Fruit fly (Drosophila melanogaster) whole organism, embryonic: ENCODE measurements around the gene CG42258.
A peak's percentile ranks its signal among the peaks of the same experiment; 100 is the strongest.

Experiments used
- Abd-B ChIP-seq: fragments of 200-800 bp; sonication (Bioruptor generic); optimal IDR thresholded peaks from 2 replicates; lab custom pipeline; 2018; ENCODE audit warnings: missing biosample characterization, mild to moderate bottlenecking, missing genetic modification characterization, moderate library complexity
- Ada2b ChIP-seq: fragments of 200-800 bp; sonication (Bioruptor generic); IDR thresholded peaks from 2 replicates; pipeline ENCODE4 v1.3.6; 2022; ENCODE audit warnings: missing biosample characterization, missing genetic modification characterization
- Antp ChIP-seq: fragments of 200-800 bp; sonication (Bioruptor generic); optimal IDR thresholded peaks from 3 replicates; lab custom pipeline; 2016; ENCODE audit warnings: missing biosample characterization, missing genetic modification characterization
- CG10274 ChIP-seq: fragments of 200-800 bp; sonication (Bioruptor generic); optimal IDR thresholded peaks from 3 replicates; lab custom pipeline; 2017; ENCODE audit warnings: missing biosample characterization, mild to moderate bottlenecking, missing genetic modification characterization
- CG11093 ChIP-seq: fragments of 200-800 bp; sonication (Bioruptor generic); IDR thresholded peaks from 3 replicates; pipeline ENCODE4 v1.3.6; 2022; ENCODE audit warnings: missing biosample characterization, missing genetic modification characterization
- CG11456 ChIP-seq: fragments of 200-800 bp; sonication (Bioruptor generic); IDR thresholded peaks from 3 replicates; pipeline ENCODE4 v1.3.6; 2022; ENCODE audit warnings: missing biosample characterization, missing genetic modification characterization
- CG13287 ChIP-seq: fragments of 200-800 bp; sonication (Bioruptor generic); IDR thresholded peaks from 2 replicates; pipeline ENCODE4 v1.3.6; 2022; ENCODE audit warnings: missing biosample characterization, missing genetic modification characterization; ENCODE audit not compliant: partially characterized antibody
- CG13424 ChIP-seq: fragments of 200-800 bp; sonication (Bioruptor generic); optimal IDR thresholded peaks from 2 replicates; lab custom pipeline; 2019; ENCODE audit warnings: missing biosample characterization, mild to moderate bottlenecking, missing genetic modification characterization, moderate library complexity
- CG14014 ChIP-seq: fragments of 200-800 bp; sonication (Bioruptor generic); IDR thresholded peaks from 2 replicates; pipeline ENCODE4 v1.3.6; 2022; ENCODE audit warnings: missing biosample characterization, missing genetic modification characterization
- CG14710 ChIP-seq: fragments of 200-800 bp; sonication (Bioruptor generic); optimal IDR thresholded peaks from 3 replicates; lab custom pipeline; 2019; ENCODE audit warnings: missing biosample characterization, mild to moderate bottlenecking, missing genetic modification characterization, moderate library complexity
- CG15011 ChIP-seq: fragments of 200-800 bp; sonication (Bioruptor generic); optimal IDR thresholded peaks from 3 replicates; lab custom pipeline; 2018; ENCODE audit warnings: missing biosample characterization, mild to moderate bottlenecking, missing genetic modification characterization
- CG15073 ChIP-seq: fragments of 200-800 bp; sonication (Bioruptor generic); optimal IDR thresholded peaks from 2 replicates; lab custom pipeline; 2016; ENCODE audit warnings: missing biosample characterization, missing genetic modification characterization
- CG17385 ChIP-seq: fragments of 200-800 bp; sonication (Bioruptor generic); optimal IDR thresholded peaks from 3 replicates; lab custom pipeline; 2018; ENCODE audit warnings: missing biosample characterization, mild to moderate bottlenecking, missing genetic modification characterization
- CG17612 ChIP-seq: fragments of 200-800 bp; sonication (Bioruptor generic); IDR thresholded peaks from 2 replicates; pipeline ENCODE4 v1.3.6; 2022; ENCODE audit warnings: missing biosample characterization, missing genetic modification characterization
- CG17912 ChIP-seq: fragments of 200-800 bp; sonication (Bioruptor generic); optimal IDR thresholded peaks from 2 replicates; lab custom pipeline; 2018; ENCODE audit warnings: missing biosample characterization, mild to moderate bottlenecking, missing genetic modification characterization
- CG3163 ChIP-seq: fragments of 200-800 bp; sonication (Bioruptor generic); optimal IDR thresholded peaks from 3 replicates; lab custom pipeline; 2016; ENCODE audit warnings: missing biosample characterization, missing genetic modification characterization
- CG3407 ChIP-seq: fragments of 200-800 bp; sonication (Bioruptor generic); optimal IDR thresholded peaks from 2 replicates; lab custom pipeline; 2018; ENCODE audit warnings: missing biosample characterization, mild to moderate bottlenecking, missing genetic modification characterization
- CG3726 ChIP-seq: fragments of 200-800 bp; sonication (Bioruptor generic); IDR thresholded peaks from 3 replicates; pipeline ENCODE4, ENCODE4 v1.3.6; 2022; ENCODE audit warnings: missing biosample characterization, missing genetic modification characterization
- CG6654 ChIP-seq: fragments of 200-800 bp; sonication (Bioruptor generic); optimal IDR thresholded peaks from 2 replicates; lab custom pipeline; 2017; ENCODE audit warnings: missing biosample characterization, mild to moderate bottlenecking, missing genetic modification characterization
- CG7745 ChIP-seq: fragments of 200-800 bp; sonication (Bioruptor generic); optimal IDR thresholded peaks from 2 replicates; lab custom pipeline; 2018; ENCODE audit warnings: missing biosample characterization, mild to moderate bottlenecking, missing genetic modification characterization, moderate library complexity
- CG7786 ChIP-seq: fragments of 200-800 bp; sonication (Bioruptor generic); optimal IDR thresholded peaks from 2 replicates; lab custom pipeline; 2016; ENCODE audit warnings: missing biosample characterization, missing genetic modification characterization
- CG7928 ChIP-seq: fragments of 200-800 bp; sonication (Bioruptor generic); optimal IDR thresholded peaks from 2 replicates; lab custom pipeline; 2017; ENCODE audit warnings: missing biosample characterization, mild to moderate bottlenecking, missing genetic modification characterization
- CG8359 ChIP-seq: fragments of 200-800 bp; sonication (Bioruptor generic); optimal IDR thresholded peaks from 2 replicates; lab custom pipeline; 2017; ENCODE audit warnings: missing biosample characterization, mild to moderate bottlenecking, missing genetic modification characterization, borderline replicate concordance
- CrebB ChIP-seq: fragments of 200-800 bp; sonication (Bioruptor generic); optimal IDR thresholded peaks from 3 replicates; lab custom pipeline; 2018; ENCODE audit warnings: missing biosample characterization, mild to moderate bottlenecking, missing genetic modification characterization
- Dbx ChIP-seq: fragments of 200-800 bp; sonication (Bioruptor generic); IDR thresholded peaks from 3 replicates; pipeline ENCODE4 v1.3.6; 2022; ENCODE audit warnings: missing biosample characterization, missing genetic modification characterization
- Dip2 ChIP-seq: fragments of 200-800 bp; sonication (Bioruptor generic); IDR thresholded peaks from 2 replicates; pipeline ENCODE4 v1.3.6; 2022; ENCODE audit warnings: missing biosample characterization, missing genetic modification characterization
- Elba2 ChIP-seq: fragments of 200-800 bp; sonication (Bioruptor generic); optimal IDR thresholded peaks from 3 replicates; lab custom pipeline; 2016; ENCODE audit warnings: missing biosample characterization, missing genetic modification characterization
- Ets65A ChIP-seq: fragments of 200-800 bp; sonication (Bioruptor generic); peaks from one replicate; lab custom pipeline; 2016; ENCODE audit warnings: missing biosample characterization, missing genetic modification characterization
- Ets97D ChIP-seq: fragments of 200-800 bp; sonication (Bioruptor generic); optimal IDR thresholded peaks from 3 replicates; lab custom pipeline; 2016; ENCODE audit warnings: missing biosample characterization, missing genetic modification characterization
- HLH3B ChIP-seq: fragments of 200-800 bp; sonication (Bioruptor generic); IDR thresholded peaks from 2 replicates; pipeline ENCODE4 v1.3.6; 2022; ENCODE audit warnings: missing biosample characterization, missing genetic modification characterization
- Oli ChIP-seq: fragments of 200-800 bp; sonication (Bioruptor generic); optimal IDR thresholded peaks from 2 replicates; lab custom pipeline; 2018; ENCODE audit warnings: missing biosample characterization, mild to moderate bottlenecking, missing genetic modification characterization, moderate library complexity
- Scr ChIP-seq: fragments of 200-800 bp; sonication (Bioruptor generic); IDR thresholded peaks from 2 replicates; pipeline ENCODE4 v1.3.6; 2022; ENCODE audit warnings: missing biosample characterization, missing genetic modification characterization; ENCODE audit not compliant: partially characterized antibody
- Taf1 ChIP-seq: fragments of 200-800 bp; sonication (Bioruptor generic); IDR thresholded peaks from 2 replicates; pipeline ENCODE4 v1.3.6; 2022; ENCODE audit warnings: missing biosample characterization, missing genetic modification characterization
- br ChIP-seq: fragments of >200 bp; optimal IDR thresholded peaks from 2 replicates; lab custom pipeline; 2017
- cad ChIP-seq: fragments of >200 bp; optimal IDR thresholded peaks from 2 replicates; lab custom pipeline; 2017; ENCODE audit warnings: missing biosample characterization, missing genetic modification characterization
- cg ChIP-seq: fragments of 200-800 bp; sonication (Bioruptor generic); optimal IDR thresholded peaks from 3 replicates; lab custom pipeline; 2019; ENCODE audit warnings: missing biosample characterization, mild to moderate bottlenecking, missing genetic modification characterization, moderate library complexity
- croc ChIP-seq: fragments of 200-800 bp; sonication (Bioruptor generic); conservative IDR thresholded peaks from 3 replicates; pipeline ENCODE4 v1.3.6; 2022; ENCODE audit warnings: missing biosample characterization, missing genetic modification characterization
- dan ChIP-seq: fragments of 200-800 bp; sonication (Bioruptor generic); IDR thresholded peaks from 2 replicates; pipeline ENCODE4 v1.3.6; 2022; ENCODE audit warnings: missing biosample characterization, missing genetic modification characterization
- ftz-f1 ChIP-seq: fragments of 200-800 bp; sonication (Bioruptor generic); optimal IDR thresholded peaks from 2 replicates; lab custom pipeline; 2016; ENCODE audit warnings: missing biosample characterization, missing genetic modification characterization
- gcm2 ChIP-seq: fragments of 200-800 bp; sonication (Bioruptor generic); optimal IDR thresholded peaks from 2 replicates; lab custom pipeline; 2016; ENCODE audit warnings: missing biosample characterization, missing genetic modification characterization
- onecut ChIP-seq: fragments of 200-800 bp; sonication (Bioruptor generic); IDR thresholded peaks from 2 replicates; pipeline ENCODE4 v1.3.6; 2022; ENCODE audit warnings: missing biosample characterization, missing genetic modification characterization
- org-1 ChIP-seq: fragments of 200-800 bp; sonication (Bioruptor generic); optimal IDR thresholded peaks from 2 replicates; lab custom pipeline; 2017; ENCODE audit warnings: missing biosample characterization, missing genetic modification characterization
- pros ChIP-seq: fragments of 200-800 bp; sonication (Bioruptor generic); optimal IDR thresholded peaks from 3 replicates; lab custom pipeline; 2019; ENCODE audit warnings: missing biosample characterization, mild to moderate bottlenecking, missing genetic modification characterization, moderate library complexity
- schlank ChIP-seq: fragments of 200-800 bp; sonication (Bioruptor generic); optimal IDR thresholded peaks from 2 replicates; lab custom pipeline; 2018; ENCODE audit warnings: missing biosample characterization, mild to moderate bottlenecking, missing genetic modification characterization
- shn ChIP-seq: fragments of 200-800 bp; sonication (Bioruptor generic); optimal IDR thresholded peaks from 3 replicates; lab custom pipeline; 2016; ENCODE audit warnings: missing biosample characterization, missing genetic modification characterization
- slou ChIP-seq: fragments of 200-800 bp; sonication (Bioruptor generic); optimal IDR thresholded peaks from 3 replicates; lab custom pipeline; 2016; ENCODE audit warnings: missing biosample characterization, missing genetic modification characterization
- stwl ChIP-seq: fragments of 200-800 bp; sonication (Bioruptor generic); optimal IDR thresholded peaks from 3 replicates; lab custom pipeline; 2018; ENCODE audit warnings: missing biosample characterization, mild to moderate bottlenecking, missing genetic modification characterization, moderate library complexity
- tin ChIP-seq: fragments of 200-800 bp; sonication (Bioruptor generic); optimal IDR thresholded peaks from 3 replicates; lab custom pipeline; 2016; ENCODE audit warnings: missing biosample characterization, missing genetic modification characterization
- unc-4 ChIP-seq: fragments of 200-800 bp; sonication (Bioruptor generic); IDR thresholded peaks from 2 replicates; pipeline ENCODE4 v1.3.6; 2022; ENCODE audit warnings: missing biosample characterization, missing genetic modification characterization; ENCODE audit not compliant: partially characterized antibody
- wek ChIP-seq: fragments of 200-800 bp; sonication (Bioruptor generic); optimal IDR thresholded peaks from 3 replicates; lab custom pipeline; 2018; ENCODE audit warnings: missing biosample characterization, mild to moderate bottlenecking, missing genetic modification characterization, moderate library complexity

The CG42258 gene

DNA sequence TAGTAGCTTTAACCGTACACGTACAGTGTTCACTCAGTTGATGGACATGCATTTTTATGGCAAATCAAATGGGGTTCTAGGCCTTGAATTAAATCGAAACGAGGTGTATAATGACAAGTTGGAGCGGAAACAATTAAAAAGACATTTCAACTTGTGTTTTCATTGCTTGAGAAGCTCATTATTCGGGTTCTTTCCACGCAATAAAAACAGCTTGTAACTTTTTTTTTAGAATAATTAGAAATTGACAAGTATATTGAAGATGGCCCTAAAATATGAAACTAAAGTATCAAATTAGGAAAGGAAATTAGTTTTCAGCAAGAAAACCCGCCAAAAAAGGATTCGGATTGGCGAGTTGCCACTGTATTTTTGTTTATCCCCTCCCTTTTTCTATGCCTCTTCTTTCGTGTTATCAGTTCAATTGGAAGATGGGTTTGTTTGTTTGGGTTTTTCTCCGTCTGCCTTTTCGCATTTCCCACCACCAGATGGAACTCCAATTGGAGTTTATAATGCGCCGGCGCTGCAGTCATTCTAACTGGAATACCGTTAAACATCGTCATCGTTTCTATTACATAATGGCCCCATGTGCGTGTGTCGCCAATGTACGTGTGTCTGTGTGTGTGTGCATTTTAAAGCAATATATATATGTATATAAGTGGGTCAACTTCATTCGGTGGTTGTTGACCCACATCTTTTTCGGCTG, 3.4 kb downstream of the CG42258 start (continued):
- TF ChIP-seq Ets65A (GFP tag; lab: Kevin White, UChicago) (peak; percentile 94), CG17612 (GFP tag; lab: Robert Waterston, UW) (no peak), CG15073 (GFP tag; lab: Kevin White, UChicago) (no peak), cg (GFP tag; lab: Kevin White, UChicago) (peak; percentile 43), CG17385 (peak; percentile 52), onecut (GFP tag; lab: Robert Waterston, UW) (no peak; the same call in 1 of the 2 replicates), CG11093 (GFP tag; lab: Robert Waterston, UW) (no peak), CG6654 (GFP tag; lab: Kevin White, UChicago) (peak; percentile 15), CG8359 (GFP tag; lab: Kevin White, UChicago) (no peak), CG13424 (tag; lab: Kevin White, UChicago) (peak; percentile 59), ftz-f1 (no peak), wek (GFP tag; lab: Kevin White, UChicago) (no peak), shn (GFP tag; lab: Kevin White, UChicago) (peak; percentile 35), HLH3B (GFP tag; lab: Robert Waterston, UW) (0 out of 2 replicates have a peak, but pooled peaks have one; percentile 25), CG15011 (peak; percentile 49), CG17912 (GFP tag; lab: Kevin White, UChicago) (no peak), CrebB (tag; lab: Kevin White, UChicago) (no peak), CG3726 (GFP tag; lab: Robert Waterston, UW) (no peak), cad (GFP tag; lab: Kevin White, UChicago) (no peak), Antp (GFP tag; lab: Kevin White, UChicago) (peak; percentile 55), CG14710 (peak; percentile 9)
- TF ChIP-seq, all 482 proteins: peak for 171

DNA sequence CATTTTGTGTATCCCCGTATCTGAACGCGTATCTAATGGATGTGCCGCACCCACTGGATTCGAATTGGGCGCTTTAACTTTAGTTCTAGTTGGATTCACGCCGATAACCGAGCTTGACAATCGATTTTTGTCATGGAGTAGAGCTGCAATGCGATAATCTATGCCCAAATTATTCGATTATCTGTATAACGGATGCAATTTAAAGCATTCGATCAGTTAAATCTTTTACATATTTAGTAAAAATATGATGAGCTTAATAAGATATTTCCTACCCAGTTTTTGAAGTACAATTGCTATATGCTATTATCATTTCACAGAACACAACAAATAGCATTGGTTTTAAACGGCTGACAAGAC, 3.9 kb downstream of the CG42258 start:
- no peak for TF ChIP-seq org-1
- TF ChIP-seq dan (GFP tag; lab: Robert Waterston, UW), result no peak
- no peak for TF ChIP-seq Dbx
- no peak for TF ChIP-seq CG7786 (GFP tag; lab: Kevin White, UChicago)
- no peak for TF ChIP-seq CG3163 (GFP tag; lab: Kevin White, UChicago)
- no peak for TF ChIP-seq schlank (tag; lab: Kevin White, UChicago)
- TF ChIP-seq CG13287 (GFP tag; lab: Robert Waterston, UW), result peak; percentile 60
- TF ChIP-seq croc (GFP tag; lab: Robert Waterston, UW), result no peak
- no peak for TF ChIP-seq gcm2 (GFP tag; lab: Kevin White, UChicago)
- no peak for TF ChIP-seq CG3407 (GFP tag; lab: Kevin White, UChicago)
- no peak for TF ChIP-seq Ada2b (GFP tag; lab: Robert Waterston, UW)
- TF ChIP-seq CG7745 (tag; lab: Kevin White, UChicago), result no peak
- no peak for TF ChIP-seq CG15073 (GFP tag; lab: Kevin White, UChicago)
- peak; percentile 39; the same call in 1 of the 2 replicates for TF ChIP-seq Scr (GFP tag; lab: Robert Waterston, UW)
- TF ChIP-seq Taf1 (GFP tag; lab: Robert Waterston, UW), result no peak
- TF ChIP-seq CG10274 (GFP tag; lab: Kevin White, UChicago), result no peak
- no peak for TF ChIP-seq CG14014 (GFP tag; lab: Robert Waterston, UW)
- TF ChIP-seq br, result no peak
- TF ChIP-seq Elba2, result peak; percentile 20
- no peak for TF ChIP-seq pros (GFP tag; lab: Kevin White, UChicago)
- TF ChIP-seq CG11456 (GFP tag; lab: Robert Waterston, UW), result no peak
- TF ChIP-seq Ets97D (GFP tag; lab: Kevin White, UChicago), result peak; percentile 5
- TF ChIP-seq unc-4 (GFP tag; lab: Robert Waterston, UW), result peak; percentile 41; the same call in 1 of the 2 replicates
- no peak for TF ChIP-seq Dip2 (GFP tag; lab: Robert Waterston, UW)
- no peak for TF ChIP-seq CG7928 (GFP tag; lab: Kevin White, UChicago)
- TF ChIP-seq tin (GFP tag; lab: Kevin White, UChicago), result no peak
- no peak for TF ChIP-seq slou
- no peak for TF ChIP-seq Abd-B (GFP tag; lab: Kevin White, UChicago)
- TF ChIP-seq stwl (tag; lab: Kevin White, UChicago), result peak; percentile 83
- TF ChIP-seq CG3726 (GFP tag; lab: Robert Waterston, UW), result no peak
- no peak for TF ChIP-seq Oli (tag; lab: Kevin White, UChicago)
